Worm (Caenorhabditis elegans) whole organism, L4 larva: ENCODE data around the gene fbxb-74.

Experiments
- F49E8.2 ChIP-seq: sonication (generic microtip); optimal IDR thresholded peaks from 2 replicates; lab custom pipeline; 2016; ENCODE audit warnings: missing compliant biosample characterization, mild to moderate bottlenecking, missing genetic modification characterization, borderline replicate concordance
- ZK546.5 ChIP-seq, 2 experiments: sonication (generic microtip); optimal IDR thresholded peaks; 2 replicates each; lab custom pipeline; 2017; ENCODE audit warnings: missing biosample characterization in 2 of 2, missing genetic modification characterization in 2 of 2
- aha-1 ChIP-seq: fragments of 150-350 bp; peaks from one replicate; lab custom pipeline; 2014; ENCODE audit warnings: missing biosample characterization, missing genetic modification characterization
- ceh-20 ChIP-seq: fragments of 200-800 bp; sonication (Bioruptor generic); IDR thresholded peaks from 2 replicates; pipeline ENCODE4 v1.3.6; 2022; ENCODE audit warnings: missing genetic modification reagents, missing genetic modification characterization, missing compliant biosample characterization
- ceh-32 ChIP-seq: sonication (generic microtip); optimal IDR thresholded peaks from 2 replicates; lab custom pipeline; 2016; ENCODE audit warnings: mild to moderate bottlenecking, missing genetic modification characterization, missing compliant biosample characterization; ENCODE audit not compliant: poor library complexity
- ceh-62 ChIP-seq: sonication (generic microtip); optimal IDR thresholded peaks from 2 replicates; lab custom pipeline; 2017; ENCODE audit warnings: missing biosample characterization, missing genetic modification characterization
- ces-1 ChIP-seq: fragments of 150-350 bp; sonication (generic microtip); optimal IDR thresholded peaks from 4 replicates; lab custom pipeline; 2014; ENCODE audit warnings: missing biosample characterization, missing genetic modification reagents, missing genetic modification characterization
- daf-16 ChIP-seq, 3 experiments: sonication (generic microtip); optimal IDR thresholded peaks; 2 replicates each; lab custom pipeline; 2016 to 2017; ENCODE audit warnings: missing genetic modification characterization in 3 of 3, missing genetic modification reagents in 3 of 3, mild to moderate bottlenecking in 2 of 3, missing compliant biosample characterization in 2 of 3, missing biosample characterization in 1 of 3, moderate library complexity in 1 of 3
- daf-19 ChIP-seq: fragments of 200-800 bp; sonication (Bioruptor generic); conservative IDR thresholded peaks from 2 replicates; pipeline ENCODE4 v1.3.6; 2022; ENCODE audit warnings: missing genetic modification characterization, missing compliant biosample characterization
- dmd-6 ChIP-seq: fragments of 200-800 bp; sonication (Bioruptor generic); IDR thresholded peaks from 2 replicates; pipeline ENCODE4 v1.3.6; 2022; ENCODE audit warnings: missing genetic modification reagents, missing genetic modification characterization, missing compliant biosample characterization
- dmd-8 ChIP-seq: fragments of 200-800 bp; sonication (Bioruptor generic); IDR thresholded peaks from 2 replicates; pipeline ENCODE4 v1.3.6; 2022; ENCODE audit warnings: missing genetic modification characterization, missing compliant biosample characterization
- dmd-9 ChIP-seq: fragments of 200-800 bp; sonication (Bioruptor generic); IDR thresholded peaks from 2 replicates; pipeline ENCODE4 v1.3.6; 2022; ENCODE audit warnings: missing genetic modification reagents, missing genetic modification characterization, missing compliant biosample characterization
- dpl-1 ChIP-seq: fragments of 150-350 bp; optimal IDR thresholded peaks from 2 replicates; lab custom pipeline; 2014; ENCODE audit warnings: missing biosample characterization, missing genetic modification reagents, missing genetic modification characterization
- dve-1 ChIP-seq: sonication (generic microtip); optimal IDR thresholded peaks from 2 replicates; lab custom pipeline; 2017; ENCODE audit warnings: antibody characterized with exemption, mild to moderate bottlenecking, missing genetic modification characterization, missing compliant biosample characterization; ENCODE audit not compliant: insufficient read depth
- egl-43 ChIP-seq: fragments of 200-800 bp; sonication (Bioruptor generic); IDR thresholded peaks from 2 replicates; pipeline ENCODE4 v1.3.6; 2022; ENCODE audit warnings: missing genetic modification reagents, missing genetic modification characterization, missing compliant biosample characterization
- fkh-10 ChIP-seq: fragments of 150-350 bp; optimal IDR thresholded peaks from 2 replicates; lab custom pipeline; 2014; ENCODE audit warnings: missing biosample characterization, missing genetic modification reagents, missing genetic modification characterization
- fos-1 ChIP-seq: fragments of 150-350 bp; optimal IDR thresholded peaks from 2 replicates; lab custom pipeline; 2014; ENCODE audit warnings: missing biosample characterization, missing genetic modification characterization
- hif-1 ChIP-seq, 2 experiments: sonication (generic microtip); optimal IDR thresholded peaks; 2 replicates each; lab custom pipeline; 2016 to 2017; ENCODE audit warnings: missing compliant biosample characterization in 2 of 2, missing genetic modification characterization in 2 of 2, missing genetic modification reagents in 2 of 2, missing genotype in 2 of 2, mild to moderate bottlenecking in 1 of 2
- hlh-30 ChIP-seq: sonication (generic microtip); optimal IDR thresholded peaks from 2 replicates; lab custom pipeline; 2017; ENCODE audit warnings: antibody characterized with exemption, mild to moderate bottlenecking, missing genetic modification characterization, missing compliant biosample characterization; ENCODE audit not compliant: insufficient read depth
- lim-7 ChIP-seq: fragments of 200-800 bp; sonication (Bioruptor generic); IDR thresholded peaks from 2 replicates; pipeline ENCODE4 v1.3.6; 2022; ENCODE audit warnings: missing genetic modification characterization, missing compliant biosample characterization
- lin-1 ChIP-seq: fragments of 200-800 bp; sonication (Bioruptor generic); IDR thresholded peaks from 2 replicates; pipeline ENCODE4 v1.3.6; 2022; ENCODE audit warnings: missing genetic modification reagents, missing genetic modification characterization, missing compliant biosample characterization
- lin-13 ChIP-seq: fragments of 150-350 bp; optimal IDR thresholded peaks from 2 replicates; lab custom pipeline; 2014; ENCODE audit warnings: missing biosample characterization, missing genetic modification reagents, missing genetic modification characterization
- lin-15B ChIP-seq: fragments of 150-350 bp; sonication (generic microtip); optimal IDR thresholded peaks from 3 replicates; lab custom pipeline; 2014; ENCODE audit warnings: missing biosample characterization, missing genetic modification characterization
- lin-38 ChIP-seq: fragments of 200-800 bp; sonication (Bioruptor generic); IDR thresholded peaks from 2 replicates; pipeline ENCODE4 v1.3.6; 2022; ENCODE audit warnings: missing genetic modification reagents, missing genetic modification characterization, missing compliant biosample characterization
- lin-39 ChIP-seq: fragments of 150-350 bp; optimal IDR thresholded peaks from 2 replicates; lab custom pipeline; 2014; ENCODE audit warnings: missing biosample characterization, missing genetic modification reagents, missing genetic modification characterization
- lsy-2 ChIP-seq, 2 experiments: fragments of 150-350 bp in 1 of 2; sonication (generic microtip) in 1 of 2; optimal IDR thresholded peaks; 2 replicates each; lab custom pipeline; 2014 to 2017; ENCODE audit warnings: missing biosample characterization in 2 of 2, missing genetic modification characterization in 2 of 2
- mdl-1 ChIP-seq, 2 experiments: fragments of 150-350 bp in 1 of 2; sonication (generic microtip) in 1 of 2; optimal IDR thresholded peaks; 2 replicates each; lab custom pipeline; 2014 to 2017; ENCODE audit warnings: missing biosample characterization in 2 of 2, missing genetic modification characterization in 2 of 2
- mep-1 ChIP-seq: fragments of 150-350 bp; sonication (generic microtip); optimal IDR thresholded peaks from 3 replicates; lab custom pipeline; 2014; ENCODE audit warnings: missing biosample characterization, missing genetic modification characterization
- mes-2 ChIP-seq: sonication (generic microtip); optimal IDR thresholded peaks from 2 replicates; lab custom pipeline; 2016; ENCODE audit warnings: missing genotype, mild to moderate bottlenecking, missing genetic modification characterization, missing compliant biosample characterization; ENCODE audit not compliant: poor library complexity, severe bottlenecking
- nhr-102 ChIP-seq: sonication (generic microtip); optimal IDR thresholded peaks from 2 replicates; lab custom pipeline; 2016; ENCODE audit warnings: mild to moderate bottlenecking, missing genetic modification characterization, moderate library complexity, missing compliant biosample characterization
- nhr-25 ChIP-seq: sonication (generic microtip); optimal IDR thresholded peaks from 2 replicates; lab custom pipeline; 2017; ENCODE audit warnings: missing genetic modification characterization, mild to moderate bottlenecking, missing compliant biosample characterization, antibody characterized with exemption, moderate library complexity, borderline replicate concordance; ENCODE audit not compliant: insufficient read depth
- nhr-28 ChIP-seq: fragments of 150-350 bp; optimal IDR thresholded peaks from 2 replicates; lab custom pipeline; 2014; ENCODE audit warnings: missing biosample characterization, missing genetic modification characterization
- pha-4 ChIP-seq, 2 experiments: fragments of 150-350 bp in 1 of 2; fragments of 200-800 bp in 1 of 2; sonication (Bioruptor generic) in 1 of 2; IDR thresholded peaks in 1 of 2; optimal IDR thresholded peaks in 1 of 2; 2 replicates each; pipeline versions ENCODE4 v1.3.6 to Lab custom; 2014 to 2022; ENCODE audit warnings: missing genetic modification characterization in 2 of 2, missing genetic modification reagents in 2 of 2, missing biosample characterization in 1 of 2, missing compliant biosample characterization in 1 of 2
- php-3 ChIP-seq: fragments of 200-800 bp; sonication (Bioruptor generic); IDR thresholded peaks from 2 replicates; pipeline ENCODE4 v1.3.6; 2022; ENCODE audit warnings: missing genetic modification reagents, missing genetic modification characterization, missing compliant biosample characterization
- pqm-1 ChIP-seq: sonication (generic microtip); optimal IDR thresholded peaks from 2 replicates; lab custom pipeline; 2017; ENCODE audit warnings: missing biosample characterization, missing genetic modification characterization
- skn-1 ChIP-seq: fragments of 150-350 bp; optimal IDR thresholded peaks from 2 replicates; lab custom pipeline; 2014; ENCODE audit warnings: missing biosample characterization, missing genetic modification characterization
- snpc-1.2 ChIP-seq: fragments of 200-800 bp; sonication (Bioruptor generic); IDR thresholded peaks from 2 replicates; pipeline ENCODE4 v1.3.6; 2022; ENCODE audit warnings: missing genetic modification reagents, missing genetic modification characterization, missing compliant biosample characterization
- snpc-4 ChIP-seq: fragments of 150-350 bp; optimal IDR thresholded peaks from 2 replicates; lab custom pipeline; 2014; ENCODE audit warnings: missing biosample characterization, missing genetic modification characterization
- spr-1 ChIP-seq: sonication (generic microtip); optimal IDR thresholded peaks from 2 replicates; lab custom pipeline; 2016; ENCODE audit warnings: mild to moderate bottlenecking, missing genetic modification characterization, missing compliant biosample characterization
- tra-1 ChIP-seq: fragments of 200-800 bp; sonication (Bioruptor generic); IDR thresholded peaks from 2 replicates; pipeline ENCODE4 v1.3.6; 2022; ENCODE audit warnings: missing genetic modification reagents, missing genetic modification characterization, missing compliant biosample characterization
- unc-39 ChIP-seq: sonication (generic microtip); optimal IDR thresholded peaks from 2 replicates; lab custom pipeline; 2017; ENCODE audit warnings: missing biosample characterization, missing genetic modification characterization
- unc-62 ChIP-seq, 3 experiments: fragments of 150-350 bp in 1 of 3; sonication (generic microtip); optimal IDR thresholded peaks in 2 of 3; peaks in 1 of 3; 1 replicate in 1 of 3; 2 replicates in 2 of 3; lab custom pipeline; 2014 to 2017; ENCODE audit warnings: missing biosample characterization in 3 of 3, missing genetic modification characterization in 3 of 3, missing genetic modification reagents in 3 of 3, missing genotype in 1 of 3
- zfp-3 ChIP-seq: fragments of 200-800 bp; sonication (Bioruptor generic); conservative IDR thresholded peaks from 2 replicates; pipeline ENCODE4 v1.3.6; 2022; ENCODE audit warnings: missing genetic modification reagents, missing genetic modification characterization, missing compliant biosample characterization

fbxb-74 gene

ce11 chrIV:4398420-4398819 lies 40.7 kb downstream of the fbxb-74 start (continued):
- no peak for TF ChIP-seq lin-15B (tag; lab: Kevin White, UChicago)
- TF ChIP-seq mdl-1 (tag; optimal IDR thresholded peaks at IDR 0.05; lab: Kevin White, UChicago) = peak in 1 of 2 experiments; percentile 52
- TF ChIP-seq snpc-1.2 = no peak
- TF ChIP-seq ceh-62 = no peak
- TF ChIP-seq daf-19 (GFP tag; lab: Robert Waterston, UW) = no peak
- TF ChIP-seq dmd-8 (GFP tag; lab: Robert Waterston, UW) = no peak
- no peak for TF ChIP-seq unc-62 (GFP tag; optimal IDR thresholded peaks at IDR 0.05 in 1 of 2; lab: Kevin White, UChicago)
- TF ChIP-seq unc-62 (tag; optimal IDR thresholded peaks at IDR 0.05; lab: Kevin White, UChicago) = no peak
- TF ChIP-seq dmd-6 (GFP tag; lab: Robert Waterston, UW) = no peak
- TF ChIP-seq skn-1 (tag; lab: Kevin White, UChicago) = no peak
- TF ChIP-seq lin-39 (tag; lab: Kevin White, UChicago) = no peak
- peak; percentile 37; the same call in 1 of the 2 replicates for TF ChIP-seq egl-43 (GFP tag; lab: Robert Waterston, UW)
- TF ChIP-seq mep-1 (tag; lab: Kevin White, UChicago) = peak; percentile 39
- no peak for TF ChIP-seq dpl-1 (GFP tag; lab: Kevin White, UChicago)
- no peak for TF ChIP-seq fkh-10 (GFP tag; lab: Kevin White, UChicago)
- TF ChIP-seq pha-4 (GFP tag; IDR thresholded peaks at IDR 0.05; lab: Robert Waterston, UW) = 0 out of 2 replicates have a peak, but pooled peaks have one; percentile 14
- no peak for TF ChIP-seq pha-4 (tag; optimal IDR thresholded peaks at IDR 0.05; lab: Kevin White, UChicago)
- peak; percentile 2 for TF ChIP-seq mes-2 (tag; lab: Kevin White, UChicago)

- TF ChIP-seq aha-1 (tag; lab: Kevin White, UChicago) (peak; percentile 24), mep-1 (tag; lab: Kevin White, UChicago) (no peak)
- TF ChIP-seq, all 104 proteins: peak for 1
These were observed 41.5 kb downstream of the fbxb-74 start for ce11 chrIV:4397586-4397985.

DNA sequence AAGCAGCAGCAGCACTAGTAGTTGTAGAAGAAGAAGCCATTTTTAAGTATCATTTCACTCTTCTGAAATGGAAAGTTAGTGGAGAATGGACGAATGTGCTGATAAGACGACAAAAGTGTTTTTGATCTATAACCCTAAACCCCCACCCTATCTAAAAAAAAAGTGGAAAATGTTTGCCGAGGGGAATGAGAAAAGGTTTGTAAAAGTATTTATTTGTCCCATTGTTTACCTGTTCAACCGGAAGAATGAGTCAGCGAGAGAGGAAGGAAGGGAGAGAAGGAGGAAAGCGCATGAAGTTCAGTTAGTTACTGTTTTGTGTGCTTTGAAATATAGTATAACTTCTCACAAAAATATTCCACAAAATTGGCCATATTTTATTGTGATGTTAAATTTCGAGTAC lies 42.0 kb downstream of the fbxb-74 start:
- TF ChIP-seq pha-4 (GFP tag; IDR thresholded peaks at IDR 0.05; lab: Robert Waterston, UW) = no peak
- peak; percentile 47 for TF ChIP-seq pha-4 (tag; optimal IDR thresholded peaks at IDR 0.05; lab: Kevin White, UChicago)
- no peak for TF ChIP-seq F49E8.2 (tag; lab: Kevin White, UChicago)
- TF ChIP-seq tra-1 = no peak
- TF ChIP-seq dmd-6 (GFP tag; lab: Robert Waterston, UW) = no peak
- TF ChIP-seq nhr-28 (tag; lab: Kevin White, UChicago) = no peak
- TF ChIP-seq lin-15B (tag; lab: Kevin White, UChicago) = no peak
- TF ChIP-seq lin-38 (GFP tag; lab: Robert Waterston, UW) = no peak
- TF ChIP-seq dve-1 = peak; percentile 29
- no peak for TF ChIP-seq lin-39 (tag; lab: Kevin White, UChicago)
- no peak for TF ChIP-seq unc-39
- TF ChIP-seq php-3 (GFP tag; lab: Robert Waterston, UW) = no peak
- no peak for TF ChIP-seq ceh-20 (GFP tag; lab: Robert Waterston, UW)
- TF ChIP-seq zfp-3 (GFP tag; lab: Robert Waterston, UW) = no peak
- TF ChIP-seq dmd-8 (GFP tag; lab: Robert Waterston, UW) = no peak
- no peak for TF ChIP-seq ZK546.5 (tag; optimal IDR thresholded peaks at IDR 0.05; lab: Kevin White, UChicago)
- TF ChIP-seq nhr-102 (tag; lab: Kevin White, UChicago) = no peak
- TF ChIP-seq ces-1 (GFP tag; lab: Kevin White, UChicago) = no peak
- peak in 1 of 2 experiments; percentile 16 for TF ChIP-seq lsy-2 (tag; optimal IDR thresholded peaks at IDR 0.05; lab: Kevin White, UChicago)
- peak; percentile 18 for TF ChIP-seq pqm-1 (tag; lab: Kevin White, UChicago)
- TF ChIP-seq snpc-4 (tag; lab: Kevin White, UChicago) = no peak
- no peak for TF ChIP-seq hif-1 (tag; optimal IDR thresholded peaks at IDR 0.05; lab: Kevin White, UChicago)
- no peak for TF ChIP-seq daf-16 (GFP tag; optimal IDR thresholded peaks at IDR 0.05; lab: Kevin White, UChicago)
- TF ChIP-seq daf-16 (tag; optimal IDR thresholded peaks at IDR 0.05; lab: Kevin White, UChicago) = peak; percentile 76
- no peak for TF ChIP-seq nhr-25 (tag; lab: Kevin White, UChicago)
- TF ChIP-seq hlh-30 = no peak
- no peak for TF ChIP-seq lin-13 (GFP tag; lab: Kevin White, UChicago)
- no peak for TF ChIP-seq lin-1 (GFP tag; lab: Robert Waterston, UW)
- TF ChIP-seq dmd-9 (GFP tag; lab: Robert Waterston, UW) = no peak
- TF ChIP-seq lim-7 (GFP tag; lab: Robert Waterston, UW) = no peak
- no peak for TF ChIP-seq ceh-32 (tag; lab: Kevin White, UChicago)
- TF ChIP-seq mep-1 (tag; lab: Kevin White, UChicago) = peak; percentile 9
- TF ChIP-seq spr-1 = no peak
- no peak for TF ChIP-seq egl-43 (GFP tag; lab: Robert Waterston, UW)
- TF ChIP-seq fos-1 (tag; lab: Kevin White, UChicago) = no peak
